Fruit fly (Drosophila melanogaster): Measurements from ENCODE around the gene cni.

DNA sequence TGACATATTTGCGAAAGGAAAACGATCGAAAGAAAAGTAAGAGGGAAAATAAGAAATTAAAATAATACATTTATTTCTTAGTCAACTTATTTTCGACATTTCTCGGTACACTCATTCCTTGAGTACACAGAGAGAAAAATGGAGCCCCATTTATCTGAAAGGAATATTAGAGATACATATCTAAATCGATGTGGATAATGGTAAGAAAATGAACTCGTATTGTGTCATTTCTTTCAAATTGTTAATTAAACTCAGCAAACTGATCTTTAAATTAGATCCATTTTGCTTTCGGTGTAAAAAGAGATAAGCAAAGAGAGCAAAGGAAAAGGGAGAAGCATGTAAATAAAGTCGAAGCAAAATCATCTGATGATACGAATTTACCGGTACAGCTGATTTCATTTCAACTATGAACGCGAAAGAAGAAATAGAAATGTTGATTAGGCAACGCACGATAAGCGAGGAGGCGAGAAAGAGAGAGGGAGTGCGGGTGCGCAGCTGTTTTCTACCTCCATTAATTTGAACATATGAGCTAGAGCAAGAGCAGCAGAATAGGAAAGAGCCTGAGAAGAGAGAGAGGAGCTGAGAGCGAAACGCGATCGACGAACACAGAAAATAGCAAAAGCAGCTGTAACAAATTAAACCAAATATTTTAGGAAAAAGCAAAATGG, 24.7 kb downstream of the cni start:
- TF ChIP-seq h (optimal IDR thresholded peaks at IDR 0.05): no peak
- TF ChIP-seq Sin3A (optimal IDR thresholded peaks at IDR 0.05): no peak
- TF ChIP-seq Myc (optimal IDR thresholded peaks at IDR 0.05): no peak

Data from Kc167 (cell line).